Worm (Caenorhabditis elegans) whole organism, L4 larva: ENCODE data around the gene bus-4.

Experiments
- D1046.2 ChIP-seq: fragments of 200-800 bp; sonication (Bioruptor generic); IDR thresholded peaks from 2 replicates; pipeline ENCODE4 v1.3.6; 2022; ENCODE audit warnings: missing genetic modification characterization, missing compliant biosample characterization
- F26F4.8 ChIP-seq: fragments of 200-800 bp; sonication (Bioruptor generic); conservative IDR thresholded peaks from 2 replicates; pipeline ENCODE4 v1.3.6; 2022; ENCODE audit warnings: missing genetic modification characterization, missing compliant biosample characterization
- F44E2.7 ChIP-seq: fragments of 200-800 bp; sonication (Bioruptor generic); IDR thresholded peaks from 2 replicates; pipeline ENCODE4 v2.1.2; 2022; ENCODE audit warnings: missing genetic modification characterization, missing compliant biosample characterization
- F49E8.2 ChIP-seq: sonication (generic microtip); optimal IDR thresholded peaks from 2 replicates; lab custom pipeline; 2016; ENCODE audit warnings: missing compliant biosample characterization, mild to moderate bottlenecking, missing genetic modification characterization, borderline replicate concordance
- T20F7.1 ChIP-seq: fragments of 200-800 bp; sonication (Bioruptor generic); optimal IDR thresholded peaks from 2 replicates; lab custom pipeline; 2018; ENCODE audit warnings: mild to moderate bottlenecking, missing genetic modification characterization, missing compliant biosample characterization
- T26A8.4 ChIP-seq: fragments of 200-800 bp; sonication (Bioruptor generic); IDR thresholded peaks from 2 replicates; pipeline ENCODE4 v1.3.6; 2022; ENCODE audit warnings: missing genetic modification characterization, missing compliant biosample characterization
- Y105C5A.15 ChIP-seq: fragments of 200-800 bp; sonication (Bioruptor generic); IDR thresholded peaks from 2 replicates; pipeline ENCODE4 v1.3.6; 2022; ENCODE audit warnings: missing genetic modification characterization, missing compliant biosample characterization
- Y48G9A.11 ChIP-seq: fragments of 200-800 bp; sonication (Bioruptor generic); IDR thresholded peaks from 2 replicates; pipeline ENCODE4 v1.3.6; 2022; ENCODE audit warnings: missing genetic modification reagents, missing genetic modification characterization, missing compliant biosample characterization
- Y75B8A.6 ChIP-seq: fragments of 200-800 bp; sonication (Bioruptor generic); IDR thresholded peaks from 2 replicates; pipeline ENCODE4 v1.3.6; 2022; ENCODE audit warnings: missing genetic modification reagents, missing genetic modification characterization, missing compliant biosample characterization
- aha-1 ChIP-seq: fragments of 150-350 bp; peaks from one replicate; lab custom pipeline; 2014; ENCODE audit warnings: missing biosample characterization, missing genetic modification characterization
- aly-2 ChIP-seq: sonication (generic microtip); optimal IDR thresholded peaks from 2 replicates; lab custom pipeline; 2018; ENCODE audit warnings: missing biosample characterization, missing genetic modification characterization
- arid-1 ChIP-seq: fragments of 200-800 bp; sonication (Bioruptor generic); conservative IDR thresholded peaks from 2 replicates; pipeline ENCODE4 v1.3.6; 2022; ENCODE audit warnings: missing genetic modification reagents, missing genetic modification characterization, missing compliant biosample characterization
- ceh-20 ChIP-seq: fragments of 200-800 bp; sonication (Bioruptor generic); IDR thresholded peaks from 2 replicates; pipeline ENCODE4 v1.3.6; 2022; ENCODE audit warnings: missing genetic modification reagents, missing genetic modification characterization, missing compliant biosample characterization
- ceh-32 ChIP-seq: sonication (generic microtip); optimal IDR thresholded peaks from 2 replicates; lab custom pipeline; 2016; ENCODE audit warnings: mild to moderate bottlenecking, missing genetic modification characterization, missing compliant biosample characterization; ENCODE audit not compliant: poor library complexity
- ceh-44 ChIP-seq: fragments of 200-800 bp; sonication (Bioruptor generic); IDR thresholded peaks from 2 replicates; pipeline ENCODE4 v1.3.6; 2022; ENCODE audit warnings: missing genetic modification reagents, missing genetic modification characterization, missing compliant biosample characterization
- ceh-62 ChIP-seq: sonication (generic microtip); optimal IDR thresholded peaks from 2 replicates; lab custom pipeline; 2017; ENCODE audit warnings: missing biosample characterization, missing genetic modification characterization
- ceh-82 ChIP-seq: sonication (generic microtip); optimal IDR thresholded peaks from 2 replicates; lab custom pipeline; 2017; ENCODE audit warnings: missing biosample characterization, missing genetic modification characterization
- ces-1 ChIP-seq: fragments of 150-350 bp; sonication (generic microtip); optimal IDR thresholded peaks from 4 replicates; lab custom pipeline; 2014; ENCODE audit warnings: missing biosample characterization, missing genetic modification reagents, missing genetic modification characterization
- cey-2 ChIP-seq: sonication (generic microtip); optimal IDR thresholded peaks from 3 replicates; lab custom pipeline; 2017; ENCODE audit warnings: missing genetic modification characterization, mild to moderate bottlenecking, missing compliant biosample characterization, antibody characterized with exemption, borderline replicate concordance; ENCODE audit not compliant: insufficient read depth
- ctbp-1 ChIP-seq: fragments of 200-800 bp; sonication (Bioruptor generic); IDR thresholded peaks from 2 replicates; pipeline ENCODE4 v1.3.6; 2022; ENCODE audit warnings: missing genetic modification reagents, missing genetic modification characterization, missing compliant biosample characterization
- daf-19 ChIP-seq: fragments of 200-800 bp; sonication (Bioruptor generic); conservative IDR thresholded peaks from 2 replicates; pipeline ENCODE4 v1.3.6; 2022; ENCODE audit warnings: missing genetic modification characterization, missing compliant biosample characterization
- dmd-8 ChIP-seq: fragments of 200-800 bp; sonication (Bioruptor generic); IDR thresholded peaks from 2 replicates; pipeline ENCODE4 v1.3.6; 2022; ENCODE audit warnings: missing genetic modification characterization, missing compliant biosample characterization
- dmd-9 ChIP-seq: fragments of 200-800 bp; sonication (Bioruptor generic); IDR thresholded peaks from 2 replicates; pipeline ENCODE4 v1.3.6; 2022; ENCODE audit warnings: missing genetic modification reagents, missing genetic modification characterization, missing compliant biosample characterization
- dpl-1 ChIP-seq: fragments of 150-350 bp; optimal IDR thresholded peaks from 2 replicates; lab custom pipeline; 2014; ENCODE audit warnings: missing biosample characterization, missing genetic modification reagents, missing genetic modification characterization
- egl-43 ChIP-seq: fragments of 200-800 bp; sonication (Bioruptor generic); IDR thresholded peaks from 2 replicates; pipeline ENCODE4 v1.3.6; 2022; ENCODE audit warnings: missing genetic modification reagents, missing genetic modification characterization, missing compliant biosample characterization
- fos-1 ChIP-seq: fragments of 150-350 bp; optimal IDR thresholded peaks from 2 replicates; lab custom pipeline; 2014; ENCODE audit warnings: missing biosample characterization, missing genetic modification characterization
- gei-8 ChIP-seq: fragments of 200-800 bp; sonication (Bioruptor generic); optimal IDR thresholded peaks from 2 replicates; lab custom pipeline; 2018; ENCODE audit warnings: mild to moderate bottlenecking, missing genetic modification characterization, missing compliant biosample characterization
- hlh-30 ChIP-seq: sonication (generic microtip); optimal IDR thresholded peaks from 2 replicates; lab custom pipeline; 2017; ENCODE audit warnings: antibody characterized with exemption, mild to moderate bottlenecking, missing genetic modification characterization, missing compliant biosample characterization; ENCODE audit not compliant: insufficient read depth
- jun-1 ChIP-seq: fragments of 150-350 bp; optimal IDR thresholded peaks from 2 replicates; lab custom pipeline; 2014; ENCODE audit warnings: missing biosample characterization, missing genetic modification reagents, missing genetic modification characterization
- lin-1 ChIP-seq: fragments of 200-800 bp; sonication (Bioruptor generic); IDR thresholded peaks from 2 replicates; pipeline ENCODE4 v1.3.6; 2022; ENCODE audit warnings: missing genetic modification reagents, missing genetic modification characterization, missing compliant biosample characterization
- lin-13 ChIP-seq: fragments of 150-350 bp; optimal IDR thresholded peaks from 2 replicates; lab custom pipeline; 2014; ENCODE audit warnings: missing biosample characterization, missing genetic modification reagents, missing genetic modification characterization
- lin-15B ChIP-seq: fragments of 150-350 bp; sonication (generic microtip); optimal IDR thresholded peaks from 3 replicates; lab custom pipeline; 2014; ENCODE audit warnings: missing biosample characterization, missing genetic modification characterization
- lsy-2 ChIP-seq, 2 experiments: fragments of 150-350 bp in 1 of 2; sonication (generic microtip) in 1 of 2; optimal IDR thresholded peaks; 2 replicates each; lab custom pipeline; 2014 to 2017; ENCODE audit warnings: missing biosample characterization in 2 of 2, missing genetic modification characterization in 2 of 2
- mep-1 ChIP-seq: fragments of 150-350 bp; sonication (generic microtip); optimal IDR thresholded peaks from 3 replicates; lab custom pipeline; 2014; ENCODE audit warnings: missing biosample characterization, missing genetic modification characterization
- mes-2 ChIP-seq: sonication (generic microtip); optimal IDR thresholded peaks from 2 replicates; lab custom pipeline; 2016; ENCODE audit warnings: missing genotype, mild to moderate bottlenecking, missing genetic modification characterization, missing compliant biosample characterization; ENCODE audit not compliant: poor library complexity, severe bottlenecking
- mxl-2 ChIP-seq: fragments of 200-800 bp; sonication (Bioruptor generic); conservative IDR thresholded peaks from 2 replicates; pipeline ENCODE4 v1.3.6; 2022; ENCODE audit warnings: missing genetic modification reagents, missing genetic modification characterization, missing compliant biosample characterization
- mxl-3 ChIP-seq: fragments of 200-800 bp; sonication (Bioruptor generic); optimal IDR thresholded peaks from 2 replicates; lab custom pipeline; 2018; ENCODE audit warnings: mild to moderate bottlenecking, missing genetic modification characterization, missing compliant biosample characterization
- nhr-111 ChIP-seq: fragments of 200-800 bp; sonication (Bioruptor generic); optimal IDR thresholded peaks from 2 replicates; lab custom pipeline; 2018; ENCODE audit warnings: mild to moderate bottlenecking, missing genetic modification characterization, missing compliant biosample characterization
- nhr-237 ChIP-seq: sonication (generic microtip); optimal IDR thresholded peaks from 2 replicates; lab custom pipeline; 2017; ENCODE audit warnings: missing biosample characterization, missing genetic modification characterization
- nhr-42 ChIP-seq: fragments of 200-800 bp; sonication (Bioruptor generic); IDR thresholded peaks from 2 replicates; pipeline ENCODE4 v1.3.6; 2022; ENCODE audit warnings: missing genetic modification characterization, missing compliant biosample characterization
- nhr-77 ChIP-seq: fragments of 150-350 bp; optimal IDR thresholded peaks from 2 replicates; lab custom pipeline; 2014; ENCODE audit warnings: missing biosample characterization, missing genetic modification characterization
- pqm-1 ChIP-seq: sonication (generic microtip); optimal IDR thresholded peaks from 2 replicates; lab custom pipeline; 2017; ENCODE audit warnings: missing biosample characterization, missing genetic modification characterization
- rbr-2 ChIP-seq: sonication (generic microtip); optimal IDR thresholded peaks from 2 replicates; lab custom pipeline; 2016; ENCODE audit warnings: missing genotype, missing genetic modification characterization, missing compliant biosample characterization
- saeg-2 ChIP-seq: fragments of 200-800 bp; sonication (Bioruptor generic); IDR thresholded peaks from 2 replicates; pipeline ENCODE4 v1.3.6; 2022; ENCODE audit warnings: missing genetic modification reagents, missing genetic modification characterization, missing compliant biosample characterization
- snpc-4 ChIP-seq: fragments of 150-350 bp; optimal IDR thresholded peaks from 2 replicates; lab custom pipeline; 2014; ENCODE audit warnings: missing biosample characterization, missing genetic modification characterization
- unc-39 ChIP-seq: sonication (generic microtip); optimal IDR thresholded peaks from 2 replicates; lab custom pipeline; 2017; ENCODE audit warnings: missing biosample characterization, missing genetic modification characterization
- vab-7 ChIP-seq: fragments of 200-800 bp; sonication (Bioruptor generic); IDR thresholded peaks from 2 replicates; pipeline ENCODE4 v1.3.6; 2022; ENCODE audit warnings: missing genetic modification reagents, missing genetic modification characterization, missing compliant biosample characterization
- zfp-2 ChIP-seq: sonication (generic microtip); optimal IDR thresholded peaks from 2 replicates; lab custom pipeline; 2016; ENCODE audit warnings: mild to moderate bottlenecking, missing genetic modification characterization, missing compliant biosample characterization
- zip-2 ChIP-seq: fragments of 150-350 bp; optimal IDR thresholded peaks from 2 replicates; lab custom pipeline; 2014; ENCODE audit warnings: missing biosample characterization, missing genetic modification characterization

Gene bus-4

DNA sequence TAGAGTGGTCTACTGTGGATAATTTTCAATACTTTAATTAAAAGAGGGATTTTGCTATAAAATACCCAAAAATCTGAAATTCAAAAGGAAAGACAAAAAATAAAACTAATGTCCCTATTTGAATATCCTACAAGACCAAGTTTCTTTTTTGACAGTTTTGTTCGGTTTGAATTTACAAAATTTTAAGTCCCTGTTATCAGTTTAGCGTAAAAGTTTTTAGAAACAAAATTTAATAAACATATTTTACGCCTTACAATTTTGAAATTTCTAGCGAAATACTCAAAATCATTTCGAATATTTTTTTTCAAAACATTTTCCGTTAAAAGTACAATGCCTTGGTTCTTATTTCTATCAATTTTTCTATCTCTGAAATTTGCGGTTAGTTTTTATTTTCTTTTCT lies 4.4 kb downstream of the bus-4 start, which contains the start of gene spe-51:
spe-51 (plus strand) TSS at position 301 of the 400 bp plus-strand sequence.
- no peak for TF ChIP-seq T26A8.4
- TF ChIP-seq jun-1 (tag; lab: Kevin White, UChicago) = no peak
- TF ChIP-seq zip-2 = no peak
- no peak for TF ChIP-seq D1046.2
- TF ChIP-seq snpc-4 (tag; lab: Kevin White, UChicago) = no peak
- TF ChIP-seq dmd-9 = no peak
- TF ChIP-seq ceh-44 (GFP tag; lab: Robert Waterston, UW) = no peak
- TF ChIP-seq unc-39 = no peak
- TF ChIP-seq Y105C5A.15 (GFP tag; lab: Robert Waterston, UW) = no peak
- no peak for TF ChIP-seq ceh-32 (tag; lab: Kevin White, UChicago)
- TF ChIP-seq fos-1 (tag; lab: Kevin White, UChicago) = no peak
- TF ChIP-seq mxl-3 (GFP tag; lab: Kevin White, UChicago) = no peak

DNA sequence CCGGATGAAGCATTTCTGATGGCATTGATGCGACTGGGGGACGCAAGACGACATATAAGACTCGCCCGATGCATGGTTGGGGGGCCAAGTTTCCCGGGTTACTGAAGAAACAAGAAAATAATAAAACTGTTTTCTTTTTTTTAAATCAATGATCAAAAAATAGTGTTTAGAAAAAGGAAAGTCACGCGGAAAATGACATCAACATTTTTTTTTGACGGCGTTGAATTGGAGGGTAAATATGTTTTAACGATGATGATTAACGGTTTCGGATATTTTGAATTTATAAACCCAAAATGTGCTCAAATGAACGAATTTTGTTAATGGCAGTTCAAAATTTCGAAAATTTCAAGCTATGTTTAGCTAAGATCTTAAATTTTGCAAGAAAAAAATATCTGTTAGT lies 15.8 kb downstream of the bus-4 start, which contains the start of gene ogdh-1:
ogdh-1 (minus strand) TSS at position 101 of the 400 bp plus-strand sequence.
- TF ChIP-seq aha-1 (tag; lab: Kevin White, UChicago) (no peak), ceh-20 (no peak), arid-1 (GFP tag; lab: Robert Waterston, UW) (no peak), gei-8 (no peak), ceh-44 (GFP tag; lab: Robert Waterston, UW) (no peak), T26A8.4 (no peak), lin-1 (GFP tag; lab: Robert Waterston, UW) (no peak), dpl-1 (GFP tag; lab: Kevin White, UChicago) (no peak), ceh-82 (tag; lab: Kevin White, UChicago) (no peak), fos-1 (tag; lab: Kevin White, UChicago) (no peak), T20F7.1 (GFP tag; lab: Kevin White, UChicago) (no peak), dmd-8 (GFP tag; lab: Robert Waterston, UW) (no peak), unc-39 (no peak), pqm-1 (no peak), jun-1 (tag; lab: Kevin White, UChicago) (no peak), lsy-2 (tag; optimal IDR thresholded peaks at IDR 0.05; lab: Kevin White, UChicago) (no peak), egl-43 (no peak), hlh-30 (tag; lab: Kevin White, UChicago) (no peak)

DNA sequence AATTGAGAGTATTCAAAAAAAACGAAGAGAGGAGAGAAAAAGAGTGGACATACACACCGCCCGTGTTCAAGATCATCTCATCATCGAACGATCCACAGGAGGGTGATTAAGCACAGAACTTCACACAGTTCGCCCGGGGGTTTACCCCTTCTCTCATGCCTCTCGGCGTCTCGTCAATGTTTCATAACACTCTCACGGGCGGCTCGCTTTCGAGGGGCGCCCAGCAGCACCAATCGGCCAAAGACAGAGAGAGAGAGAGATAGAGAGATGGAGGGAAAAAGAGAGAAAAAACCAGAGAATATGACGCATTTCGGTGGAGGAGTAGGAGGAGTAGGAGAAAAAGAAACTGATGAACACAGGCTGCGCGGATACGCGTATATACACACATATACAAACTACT lies 17.1 kb downstream of the bus-4 start:
- no peak for TF ChIP-seq aha-1 (tag; lab: Kevin White, UChicago)
- no peak for TF ChIP-seq mxl-2 (GFP tag; lab: Robert Waterston, UW)
- TF ChIP-seq ces-1 (GFP tag; lab: Kevin White, UChicago) = no peak
- no peak for TF ChIP-seq jun-1 (tag; lab: Kevin White, UChicago)
- TF ChIP-seq ceh-62 (tag; lab: Kevin White, UChicago) = no peak
- no peak for TF ChIP-seq zfp-2 (tag; lab: Kevin White, UChicago)
- no peak for TF ChIP-seq nhr-237 (tag; lab: Kevin White, UChicago)
- TF ChIP-seq saeg-2 (GFP tag; lab: Robert Waterston, UW) = no peak
- TF ChIP-seq lin-13 = peak; percentile 68
- TF ChIP-seq dmd-8 (GFP tag; lab: Robert Waterston, UW) = no peak
- TF ChIP-seq F26F4.8 (GFP tag; lab: Robert Waterston, UW) = no peak
- no peak for TF ChIP-seq F44E2.7
- TF ChIP-seq aly-2 (tag; lab: Kevin White, UChicago) = no peak
- TF ChIP-seq Y48G9A.11 (GFP tag; lab: Robert Waterston, UW) = no peak
- no peak for TF ChIP-seq cey-2
- TF ChIP-seq Y75B8A.6 = no peak
- no peak for TF ChIP-seq vab-7 (GFP tag; lab: Robert Waterston, UW)
- TF ChIP-seq mes-2 = peak; percentile 77
- peak; percentile 56 for TF ChIP-seq rbr-2 (tag; lab: Kevin White, UChicago)
- TF ChIP-seq nhr-111 (GFP tag; lab: Kevin White, UChicago) = no peak
- peak; percentile 35 for TF ChIP-seq pqm-1
- no peak for TF ChIP-seq F49E8.2
- TF ChIP-seq nhr-77 (tag; lab: Kevin White, UChicago) = peak; percentile 43
- TF ChIP-seq ctbp-1 (GFP tag; lab: Robert Waterston, UW) = peak; percentile 62; the same call in 1 of the 2 replicates
- TF ChIP-seq mep-1 (tag; lab: Kevin White, UChicago) = peak; percentile 86
- TF ChIP-seq daf-19 (GFP tag; lab: Robert Waterston, UW) = no peak
- TF ChIP-seq lin-15B (tag; lab: Kevin White, UChicago) = no peak
- 0 out of 2 replicates have a peak, but pooled peaks have one; percentile 48 for TF ChIP-seq nhr-42 (GFP tag; lab: Robert Waterston, UW)
